Worm (Caenorhabditis elegans) whole organism, late embryonic: ENCODE data around the gene Y116F11B.14.

Source experiments
- C08G9.2 ChIP-seq: sonication (generic microtip); optimal IDR thresholded peaks from 2 replicates; lab custom pipeline; 2016; ENCODE audit warnings: mild to moderate bottlenecking, missing genetic modification characterization, moderate library complexity, missing compliant biosample characterization
- C38D4.7 ChIP-seq: fragments of 200-800 bp; sonication (Bioruptor generic); optimal IDR thresholded peaks from 2 replicates; lab custom pipeline; 2018; ENCODE audit warnings: mild to moderate bottlenecking, missing genetic modification characterization, moderate library complexity, missing compliant biosample characterization
- K09A11.1 ChIP-seq: sonication (generic microtip); optimal IDR thresholded peaks from 2 replicates; lab custom pipeline; 2017; ENCODE audit warnings: antibody characterized with exemption, mild to moderate bottlenecking, missing genetic modification characterization, missing compliant biosample characterization; ENCODE audit not compliant: insufficient read depth
- T23F11.4 ChIP-seq: fragments of 200-800 bp; sonication (Bioruptor generic); optimal IDR thresholded peaks from 2 replicates; lab custom pipeline; 2018; ENCODE audit warnings: mild to moderate bottlenecking, missing genetic modification characterization, missing compliant biosample characterization
- Y22D7AL.16 ChIP-seq: sonication (generic microtip); optimal IDR thresholded peaks from 2 replicates; lab custom pipeline; 2016; ENCODE audit warnings: missing genetic modification characterization, missing compliant biosample characterization
- ahr-1 ChIP-seq: sonication (generic microtip); optimal IDR thresholded peaks from 2 replicates; lab custom pipeline; 2016; ENCODE audit warnings: missing genetic modification characterization, missing compliant biosample characterization
- ama-1 ChIP-seq: fragments of 150-350 bp; optimal IDR thresholded peaks from 2 replicates; lab custom pipeline; 2014
- ceh-14 ChIP-seq: sonication (generic microtip); optimal IDR thresholded peaks from 2 replicates; lab custom pipeline; 2016; ENCODE audit warnings: missing genotype, missing genetic modification characterization, missing compliant biosample characterization
- ceh-18 ChIP-seq: sonication (generic microtip); optimal IDR thresholded peaks from 2 replicates; lab custom pipeline; 2016; ENCODE audit warnings: missing genetic modification characterization, missing compliant biosample characterization
- ceh-19 ChIP-seq: fragments of 200-800 bp; sonication (Bioruptor generic); optimal IDR thresholded peaks from 2 replicates; lab custom pipeline; 2018; ENCODE audit warnings: mild to moderate bottlenecking, missing genetic modification characterization, missing compliant biosample characterization
- ceh-2 ChIP-seq: sonication (generic microtip); optimal IDR thresholded peaks from 2 replicates; lab custom pipeline; 2016; ENCODE audit warnings: missing genotype, missing genetic modification characterization, missing compliant biosample characterization
- ceh-22 ChIP-seq: sonication (generic microtip); optimal IDR thresholded peaks from 2 replicates; lab custom pipeline; 2017; ENCODE audit warnings: missing biosample characterization, missing genetic modification characterization
- ceh-24 ChIP-seq: sonication (generic microtip); optimal IDR thresholded peaks from 2 replicates; lab custom pipeline; 2016; ENCODE audit warnings: mild to moderate bottlenecking, missing genetic modification characterization, missing compliant biosample characterization
- ceh-30 ChIP-seq: fragments of 150-350 bp; optimal IDR thresholded peaks from 2 replicates; lab custom pipeline; 2014; ENCODE audit warnings: missing biosample characterization, missing genetic modification characterization
- ceh-31 ChIP-seq: sonication (generic microtip); optimal IDR thresholded peaks from 2 replicates; lab custom pipeline; 2016; ENCODE audit warnings: missing genetic modification characterization, missing compliant biosample characterization
- ceh-6 ChIP-seq: fragments of 200-800 bp; sonication (Bioruptor generic); optimal IDR thresholded peaks from 2 replicates; lab custom pipeline; 2018; ENCODE audit warnings: mild to moderate bottlenecking, missing genetic modification characterization, missing compliant biosample characterization
- che-1 ChIP-seq: sonication (generic microtip); optimal IDR thresholded peaks from 2 replicates; lab custom pipeline; 2016; ENCODE audit warnings: mild to moderate bottlenecking, missing genetic modification characterization, missing compliant biosample characterization
- dmd-4 ChIP-seq: sonication (generic microtip); optimal IDR thresholded peaks from 2 replicates; lab custom pipeline; 2016; ENCODE audit warnings: borderline replicate concordance, missing genetic modification characterization, missing compliant biosample characterization
- elt-2 ChIP-seq: sonication (generic microtip); optimal IDR thresholded peaks from 2 replicates; lab custom pipeline; 2016; ENCODE audit warnings: missing genetic modification reagents, missing genetic modification characterization, missing compliant biosample characterization
- elt-4 ChIP-seq: sonication (generic microtip); optimal IDR thresholded peaks from 2 replicates; lab custom pipeline; 2016; ENCODE audit warnings: missing genetic modification characterization, missing compliant biosample characterization
- ets-4 ChIP-seq: sonication (generic microtip); optimal IDR thresholded peaks from 2 replicates; lab custom pipeline; 2016; ENCODE audit warnings: missing genetic modification characterization, missing compliant biosample characterization
- fax-1 ChIP-seq: sonication (generic microtip); optimal IDR thresholded peaks from 2 replicates; lab custom pipeline; 2016; ENCODE audit warnings: missing genotype, missing genetic modification characterization, missing compliant biosample characterization
- fkh-10 ChIP-seq: fragments of 150-350 bp; optimal IDR thresholded peaks from 2 replicates; lab custom pipeline; 2014; ENCODE audit warnings: missing biosample characterization, missing genetic modification reagents, missing genetic modification characterization
- fkh-6 ChIP-seq: sonication (generic microtip); optimal IDR thresholded peaks from 2 replicates; lab custom pipeline; 2016; ENCODE audit warnings: missing genetic modification characterization, missing compliant biosample characterization
- gmeb-2 ChIP-seq: sonication (generic microtip); optimal IDR thresholded peaks from 2 replicates; lab custom pipeline; 2016; ENCODE audit warnings: missing genetic modification characterization, inconsistent platforms, missing compliant biosample characterization
- hlh-13 ChIP-seq: fragments of 200-800 bp; sonication (Bioruptor generic); optimal IDR thresholded peaks from 2 replicates; lab custom pipeline; 2018; ENCODE audit warnings: mild to moderate bottlenecking, missing genetic modification characterization, missing compliant biosample characterization
- hlh-15 ChIP-seq: sonication (generic microtip); optimal IDR thresholded peaks from 2 replicates; lab custom pipeline; 2016; ENCODE audit warnings: missing genetic modification characterization, missing compliant biosample characterization
- hlh-30 ChIP-seq: sonication (generic microtip); optimal IDR thresholded peaks from 2 replicates; lab custom pipeline; 2017; ENCODE audit warnings: antibody characterized with exemption, missing genetic modification characterization, missing compliant biosample characterization; ENCODE audit not compliant: insufficient read depth
- hlh-6 ChIP-seq: sonication (generic microtip); optimal IDR thresholded peaks from 2 replicates; lab custom pipeline; 2016; ENCODE audit warnings: missing genotype, missing genetic modification characterization, missing compliant biosample characterization
- hlh-8 ChIP-seq: sonication (generic microtip); optimal IDR thresholded peaks from 2 replicates; lab custom pipeline; 2016; ENCODE audit warnings: missing genotype, missing genetic modification characterization, missing compliant biosample characterization
- lin-11 ChIP-seq: fragments of 200-800 bp; sonication (Bioruptor generic); optimal IDR thresholded peaks from 2 replicates; lab custom pipeline; 2018; ENCODE audit warnings: mild to moderate bottlenecking, missing genetic modification characterization, missing compliant biosample characterization
- madf-2 ChIP-seq: sonication (generic microtip); optimal IDR thresholded peaks from 2 replicates; lab custom pipeline; 2017; ENCODE audit warnings: missing genetic modification characterization, missing compliant biosample characterization
- mec-3 ChIP-seq: sonication (generic microtip); optimal IDR thresholded peaks from 2 replicates; lab custom pipeline; 2016; ENCODE audit warnings: borderline replicate concordance, missing genetic modification characterization, missing compliant biosample characterization
- nfya-1 ChIP-seq: sonication (generic microtip); optimal IDR thresholded peaks from 2 replicates; lab custom pipeline; 2017; ENCODE audit warnings: missing genetic modification characterization, mild to moderate bottlenecking, missing compliant biosample characterization, antibody characterized with exemption, moderate library complexity
- nhr-11 ChIP-seq: fragments of 150-350 bp; optimal IDR thresholded peaks from 2 replicates; lab custom pipeline; 2014; ENCODE audit warnings: missing biosample characterization, missing genetic modification characterization
- nhr-232 ChIP-seq: sonication (generic microtip); optimal IDR thresholded peaks from 2 replicates; lab custom pipeline; 2016; ENCODE audit warnings: missing genetic modification characterization, missing compliant biosample characterization
- npax-4 ChIP-seq: sonication (generic microtip); optimal IDR thresholded peaks from 2 replicates; lab custom pipeline; 2016; ENCODE audit warnings: missing genetic modification characterization, missing compliant biosample characterization
- pag-3 ChIP-seq: sonication (generic microtip); optimal IDR thresholded peaks from 2 replicates; lab custom pipeline; 2016; ENCODE audit warnings: missing compliant biosample characterization, missing genetic modification characterization, borderline replicate concordance
- pat-9 ChIP-seq: fragments of 200-800 bp; sonication (Bioruptor generic); optimal IDR thresholded peaks from 2 replicates; lab custom pipeline; 2018; ENCODE audit warnings: mild to moderate bottlenecking, missing genetic modification characterization, moderate library complexity, missing compliant biosample characterization
- pha-2 ChIP-seq: sonication (generic microtip); optimal IDR thresholded peaks from 2 replicates; lab custom pipeline; 2017; ENCODE audit warnings: mild to moderate bottlenecking, missing genetic modification characterization, missing compliant biosample characterization
- ref-2 ChIP-seq: sonication (generic microtip); optimal IDR thresholded peaks from 2 replicates; lab custom pipeline; 2016; ENCODE audit warnings: missing genetic modification characterization, missing compliant biosample characterization
- rnt-1 ChIP-seq: sonication (generic microtip); optimal IDR thresholded peaks from 2 replicates; lab custom pipeline; 2016; ENCODE audit warnings: missing genetic modification characterization, missing compliant biosample characterization
- sdc-2 ChIP-seq: sonication (generic microtip); optimal IDR thresholded peaks from 2 replicates; lab custom pipeline; 2016; ENCODE audit warnings: missing genotype, missing genetic modification characterization, missing compliant biosample characterization
- sox-2 ChIP-seq: fragments of 200-800 bp; sonication (Bioruptor generic); IDR thresholded peaks from 2 replicates; pipeline ENCODE4 v1.3.6; 2022; ENCODE audit warnings: missing genetic modification reagents, missing genetic modification characterization, missing compliant biosample characterization
- sox-4 ChIP-seq: sonication (generic microtip); optimal IDR thresholded peaks from 2 replicates; lab custom pipeline; 2017; ENCODE audit warnings: mild to moderate bottlenecking, missing genetic modification characterization, inconsistent platforms, missing compliant biosample characterization
- tbx-2 ChIP-seq: sonication (generic microtip); optimal IDR thresholded peaks from 2 replicates; lab custom pipeline; 2016; ENCODE audit warnings: missing genetic modification characterization, missing compliant biosample characterization
- tbx-7 ChIP-seq: sonication (generic microtip); optimal IDR thresholded peaks from 2 replicates; lab custom pipeline; 2016; ENCODE audit warnings: missing genotype, missing genetic modification characterization, missing compliant biosample characterization
- ttx-3 ChIP-seq: sonication (generic microtip); optimal IDR thresholded peaks from 2 replicates; lab custom pipeline; 2016; ENCODE audit warnings: missing genetic modification reagents, missing genetic modification characterization, missing compliant biosample characterization
- unc-3 ChIP-seq, 2 experiments: fragments of 200-800 bp in 1 of 2; sonication (Bioruptor generic) in 1 of 2; sonication (generic microtip) in 1 of 2; conservative IDR thresholded peaks in 1 of 2; optimal IDR thresholded peaks in 1 of 2; 2 replicates each; pipeline versions ENCODE4 v1.3.6 to Lab custom; 2016 to 2022; ENCODE audit warnings: missing compliant biosample characterization in 2 of 2, missing genetic modification characterization in 2 of 2, missing genetic modification reagents in 1 of 2
- unc-42 ChIP-seq: sonication (generic microtip); optimal IDR thresholded peaks from 2 replicates; lab custom pipeline; 2016; ENCODE audit warnings: missing genotype, missing genetic modification characterization, missing compliant biosample characterization
- unc-55 ChIP-seq: sonication (generic microtip); optimal IDR thresholded peaks from 2 replicates; lab custom pipeline; 2017; ENCODE audit warnings: missing biosample characterization, missing genetic modification reagents, missing genetic modification characterization
- unc-86 ChIP-seq: sonication (generic microtip); optimal IDR thresholded peaks from 2 replicates; lab custom pipeline; 2016; ENCODE audit warnings: missing genetic modification characterization, missing compliant biosample characterization
- zip-5 ChIP-seq: sonication (generic microtip); optimal IDR thresholded peaks from 2 replicates; lab custom pipeline; 2016; ENCODE audit warnings: missing genetic modification characterization, missing compliant biosample characterization
- ztf-16 ChIP-seq: sonication (generic microtip); optimal IDR thresholded peaks from 2 replicates; lab custom pipeline; 2017; ENCODE audit warnings: missing genetic modification characterization, missing compliant biosample characterization

Y116F11B.14 gene

DNA sequence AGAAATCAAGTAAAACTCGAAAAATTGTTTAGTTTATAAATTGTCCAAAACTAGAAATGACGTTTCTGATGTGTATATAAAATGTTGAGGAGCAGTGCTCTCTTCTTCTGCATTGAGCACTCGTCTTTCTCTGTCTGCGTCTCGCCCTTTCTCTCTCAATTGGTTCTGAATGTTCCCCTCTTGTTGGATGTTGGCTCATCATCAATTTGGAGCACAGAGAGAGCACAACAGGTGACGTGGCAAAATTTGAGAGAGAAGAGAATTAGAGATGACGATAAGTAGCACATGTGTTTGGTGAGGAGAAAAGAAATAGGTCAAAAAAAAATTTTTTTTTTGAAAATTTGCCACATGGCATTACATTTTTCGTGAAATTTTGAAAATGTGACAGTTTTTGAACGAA lies 1.7 kb upstream of the Y116F11B.14 start:
- TF ChIP-seq sox-4 (tag; lab: Kevin White, UChicago): no peak
- peak; percentile 75 for TF ChIP-seq nfya-1 (tag; lab: Kevin White, UChicago)
- no peak for TF ChIP-seq ceh-22 (tag; lab: Kevin White, UChicago)
- TF ChIP-seq ref-2 (tag; lab: Kevin White, UChicago): no peak
- TF ChIP-seq pat-9: no peak
- no peak for TF ChIP-seq zip-5
- TF ChIP-seq hlh-13: no peak
- TF ChIP-seq C08G9.2 (tag; lab: Kevin White, UChicago): no peak
- peak; percentile 56 for TF ChIP-seq ceh-18
- no peak for TF ChIP-seq unc-3 (GFP tag; conservative IDR thresholded peaks at IDR 0.05; lab: Robert Waterston, UW)
- no peak for TF ChIP-seq unc-3 (tag; optimal IDR thresholded peaks at IDR 0.05; lab: Kevin White, UChicago)
- TF ChIP-seq ama-1 (lab: Kevin White, UChicago): no peak
- TF ChIP-seq unc-86: no peak
- TF ChIP-seq nhr-11 (tag; lab: Kevin White, UChicago): no peak
- no peak for TF ChIP-seq che-1 (tag; lab: Kevin White, UChicago)
- TF ChIP-seq pha-2 (tag; lab: Kevin White, UChicago): no peak
- no peak for TF ChIP-seq gmeb-2 (tag; lab: Kevin White, UChicago)
- no peak for TF ChIP-seq fkh-6
- no peak for TF ChIP-seq tbx-7 (tag; lab: Kevin White, UChicago)
- no peak for TF ChIP-seq dmd-4
- TF ChIP-seq ttx-3 (tag; lab: Kevin White, UChicago): no peak
- TF ChIP-seq ceh-31 (tag; lab: Kevin White, UChicago): peak; percentile 49
- peak; percentile 79 for TF ChIP-seq hlh-8 (tag; lab: Kevin White, UChicago)
- TF ChIP-seq Y22D7AL.16: no peak
- TF ChIP-seq hlh-15 (tag; lab: Kevin White, UChicago): no peak
- no peak for TF ChIP-seq mec-3 (tag; lab: Kevin White, UChicago)
- no peak for TF ChIP-seq hlh-6 (tag; lab: Kevin White, UChicago)
- TF ChIP-seq ztf-16 (tag; lab: Kevin White, UChicago): no peak
- TF ChIP-seq ceh-14 (tag; lab: Kevin White, UChicago): no peak
- peak; percentile 30 for TF ChIP-seq unc-42
- no peak for TF ChIP-seq C38D4.7 (GFP tag; lab: Kevin White, UChicago)
- TF ChIP-seq ceh-24 (tag; lab: Kevin White, UChicago): no peak
- peak; percentile 36 for TF ChIP-seq rnt-1
- no peak for TF ChIP-seq ceh-19 (GFP tag; lab: Kevin White, UChicago)
- peak; percentile 81 for TF ChIP-seq unc-55 (GFP tag; lab: Kevin White, UChicago)
- TF ChIP-seq fkh-10 (GFP tag; lab: Kevin White, UChicago): no peak
- no peak for TF ChIP-seq T23F11.4 (GFP tag; lab: Kevin White, UChicago)
- no peak for TF ChIP-seq ceh-2 (tag; lab: Kevin White, UChicago)
- TF ChIP-seq ahr-1: no peak
- TF ChIP-seq hlh-30: peak; percentile 17
- no peak for TF ChIP-seq K09A11.1
- TF ChIP-seq tbx-2 (tag; lab: Kevin White, UChicago): peak; percentile 29
- TF ChIP-seq ceh-30 (tag; lab: Kevin White, UChicago): no peak
- no peak for TF ChIP-seq pag-3 (tag; lab: Kevin White, UChicago)
- TF ChIP-seq fax-1 (tag; lab: Kevin White, UChicago): no peak
- TF ChIP-seq ets-4: no peak
- no peak for TF ChIP-seq lin-11 (tag; lab: Kevin White, UChicago)
- TF ChIP-seq sox-2 (GFP tag; lab: Robert Waterston, UW): no peak
- no peak for TF ChIP-seq elt-4
- TF ChIP-seq sdc-2: no peak
- no peak for TF ChIP-seq madf-2 (tag; lab: Kevin White, UChicago)
- TF ChIP-seq ceh-6 (GFP tag; lab: Kevin White, UChicago): no peak
- TF ChIP-seq elt-2: no peak
- no peak for TF ChIP-seq npax-4
- TF ChIP-seq nhr-232 (tag; lab: Kevin White, UChicago): no peak
